Worm (Caenorhabditis elegans): ENCODE data around the gene ser-4.

ser-4 gene

DNA sequence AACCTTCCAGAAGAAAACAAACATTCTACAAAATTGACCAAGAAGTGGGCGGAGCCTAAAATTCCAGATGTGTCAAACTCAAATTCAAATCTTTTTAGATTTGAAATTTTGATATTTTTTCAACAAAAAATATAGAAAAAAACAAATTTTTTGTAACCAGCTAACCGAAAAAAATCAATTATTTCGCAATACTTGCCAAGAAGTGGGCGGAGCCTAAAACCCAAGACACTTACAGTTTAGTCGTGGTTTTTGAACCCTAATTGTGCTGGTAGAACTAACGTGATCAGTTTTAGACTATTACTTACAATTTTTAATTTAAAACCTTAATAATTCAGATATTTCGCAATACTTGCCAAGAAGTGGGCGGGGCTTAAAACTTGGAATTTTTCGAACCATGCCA lies 59.6 kb downstream of the ser-4 start:
- TF ChIP-seq nhr-12 (tag; optimal IDR thresholded peaks at IDR 0.05) = no peak
- TF ChIP-seq nhr-237 (tag; optimal IDR thresholded peaks at IDR 0.05) = no peak
- no peak for TF ChIP-seq tbx-8 (GFP tag; optimal IDR thresholded peaks at IDR 0.05)
- TF ChIP-seq ceh-43 (GFP tag; optimal IDR thresholded peaks at IDR 0.05) = no peak
- TF ChIP-seq ces-1 (GFP tag; optimal IDR thresholded peaks at IDR 0.05) = no peak
- no peak for TF ChIP-seq M03D4.4 (tag; optimal IDR thresholded peaks at IDR 0.05)
- TF ChIP-seq hlh-1 (tag; optimal IDR thresholded peaks at IDR 0.05) = no peak
- no peak for TF ChIP-seq elt-1 (tag; optimal IDR thresholded peaks at IDR 0.05; ENCODE audit: borderline replicate concordance, insufficient read depth)
- TF ChIP-seq ztf-11 (tag; optimal IDR thresholded peaks at IDR 0.05) = no peak
- no peak for TF ChIP-seq lin-32 (GFP tag; optimal IDR thresholded peaks at IDR 0.05)
- no peak for TF ChIP-seq unc-62 (GFP tag; optimal IDR thresholded peaks at IDR 0.05)
- TF ChIP-seq drap-1 (GFP tag; optimal IDR thresholded peaks at IDR 0.05) = no peak
- TF ChIP-seq snpc-4 (tag; optimal IDR thresholded peaks at IDR 0.05) = no peak
- no peak for TF ChIP-seq mls-2 (tag; optimal IDR thresholded peaks at IDR 0.05)
- TF ChIP-seq ceh-39 (tag; optimal IDR thresholded peaks at IDR 0.05) = no peak
- TF ChIP-seq nhr-2 (tag; optimal IDR thresholded peaks at IDR 0.05) = no peak
- TF ChIP-seq unc-39 (tag; optimal IDR thresholded peaks at IDR 0.05) = no peak
- no peak for TF ChIP-seq blmp-1 (tag; optimal IDR thresholded peaks at IDR 0.05)
- TF ChIP-seq bed-3 (GFP tag; optimal IDR thresholded peaks at IDR 0.05) = no peak
- TF ChIP-seq lin-13 (tag; optimal IDR thresholded peaks at IDR 0.05) = no peak

All from whole organism, mixed stage, embryonic.